Worm (Caenorhabditis elegans): ENCODE data around the gene C45G9.14.

C45G9.14 gene

DNA sequence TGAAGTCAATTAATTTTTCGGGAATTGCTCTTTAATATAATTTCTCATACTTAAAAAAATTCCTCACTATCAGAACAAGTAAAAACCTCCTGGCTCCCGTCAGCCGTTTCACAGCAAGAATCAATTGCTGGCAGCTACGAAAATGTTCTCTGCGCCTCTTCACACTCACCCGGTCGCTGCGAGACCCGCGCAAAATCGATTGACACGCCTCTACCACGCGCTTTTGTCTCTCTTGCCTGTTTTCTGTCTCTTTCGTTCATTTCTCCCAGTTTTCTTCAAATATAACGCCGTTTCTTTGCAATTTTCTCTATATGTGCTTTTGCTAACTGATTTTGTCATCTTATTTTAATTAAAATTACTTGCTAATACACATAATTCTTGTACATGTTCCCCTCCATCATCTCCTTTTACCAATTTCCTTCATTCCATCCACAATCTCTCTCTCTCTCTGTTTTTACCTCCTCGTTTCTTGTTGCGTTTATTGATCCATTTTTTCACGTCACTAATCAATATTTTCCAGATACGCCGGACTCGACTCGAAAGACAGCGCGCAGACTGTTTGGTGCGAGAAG, 20.3 kb upstream of the C45G9.14 start, which contains the start of gene pcf-11 (continued):
- TF ChIP-seq nhr-25 (tag; optimal IDR thresholded peaks at IDR 0.05; ENCODE audit: borderline replicate concordance, insufficient read depth) (no peak), nhr-237 (tag; optimal IDR thresholded peaks at IDR 0.05) (no peak), hlh-30 (tag; optimal IDR thresholded peaks at IDR 0.05; ENCODE audit: insufficient read depth) (peak; percentile 95), dmd-8 (GFP tag; IDR thresholded peaks at IDR 0.05) (no peak), ZK337.2 (GFP tag; IDR thresholded peaks at IDR 0.05) (no peak), ama-1 (optimal IDR thresholded peaks at IDR 0.05) (peak; percentile 90), spr-3 (GFP tag; optimal IDR thresholded peaks at IDR 0.05) (no peak), rbr-2 (tag; optimal IDR thresholded peaks at IDR 0.05) (peak; percentile 34), pqm-1 (tag; optimal IDR thresholded peaks at IDR 0.05) (no peak), mdl-1 (tag; optimal IDR thresholded peaks at IDR 0.05) (peak; percentile 45 to 80), zfp-3 (GFP tag; conservative IDR thresholded peaks at IDR 0.05) (no peak), mes-2 (tag; optimal IDR thresholded peaks at IDR 0.05; ENCODE audit: poor library complexity, severe bottlenecking) (peak; percentile 75), Y5F2A.4 (GFP tag; optimal IDR thresholded peaks at IDR 0.05) (no peak), ceh-44 (GFP tag; IDR thresholded peaks at IDR 0.05) (no peak), lir-3 (tag; optimal IDR thresholded peaks at IDR 0.05) (no peak), nhr-76 (tag; optimal IDR thresholded peaks at IDR 0.05) (no peak), unc-62 (GFP tag; optimal IDR thresholded peaks at IDR 0.05 in 1 of 2) (no peak), unc-62 (tag; optimal IDR thresholded peaks at IDR 0.05) (no peak), mxl-2 (GFP tag; conservative IDR thresholded peaks at IDR 0.05) (no peak), daf-12 (tag; optimal IDR thresholded peaks at IDR 0.05) (no peak), set-16 (GFP tag; IDR thresholded peaks at IDR 0.05) (peak; percentile 33; the same call in 1 of the 2 replicates), lin-15B (tag; optimal IDR thresholded peaks at IDR 0.05) (no peak), dmd-6 (GFP tag; IDR thresholded peaks at IDR 0.05) (peak; percentile 13; the same call in 1 of the 2 replicates), nhr-48 (tag; optimal IDR thresholded peaks at IDR 0.05) (no peak), daf-16 (GFP tag; optimal IDR thresholded peaks at IDR 0.05) (no peak), daf-16 (tag; optimal IDR thresholded peaks at IDR 0.05) (peak; percentile 27), lin-13 (GFP tag; optimal IDR thresholded peaks at IDR 0.05) (peak; percentile 68), pha-4 (GFP tag; IDR thresholded peaks at IDR 0.05) (no peak), pha-4 (tag; optimal IDR thresholded peaks at IDR 0.05) (no peak), mep-1 (tag; optimal IDR thresholded peaks at IDR 0.05) (peak; percentile 64), nhr-11 (tag; optimal IDR thresholded peaks at IDR 0.05) (peak; percentile 41), ceh-28 (tag; optimal IDR thresholded peaks at IDR 0.05) (peak; percentile 58), zag-1 (tag; optimal IDR thresholded peaks at IDR 0.05) (no peak), nhr-28 (tag; optimal IDR thresholded peaks at IDR 0.05) (peak; percentile 50), zip-2 (tag; optimal IDR thresholded peaks at IDR 0.05) (no peak), zfp-2 (tag; optimal IDR thresholded peaks at IDR 0.05) (no peak), lsy-2 (tag; optimal IDR thresholded peaks at IDR 0.05) (peak; percentile 24 to 65), F10B5.3 (tag; optimal IDR thresholded peaks at IDR 0.05) (no peak), cey-2 (tag; optimal IDR thresholded peaks at IDR 0.05; ENCODE audit: borderline replicate concordance, insufficient read depth) (no peak), vab-7 (GFP tag; IDR thresholded peaks at IDR 0.05) (no peak), fos-1 (tag; optimal IDR thresholded peaks at IDR 0.05) (no peak), Y105C5A.15 (GFP tag; IDR thresholded peaks at IDR 0.05) (no peak), nhr-6 (tag; optimal IDR thresholded peaks at IDR 0.05) (peak; percentile 50), lin-1 (GFP tag; IDR thresholded peaks at IDR 0.05) (no peak), dve-1 (tag; optimal IDR thresholded peaks at IDR 0.05; ENCODE audit: insufficient read depth) (peak; percentile 53), daf-8 (GFP tag; IDR thresholded peaks at IDR 0.05) (no peak), nhr-42 (GFP tag; IDR thresholded peaks at IDR 0.05) (no peak; the same call in 1 of the 2 replicates), mdt-29 (GFP tag; IDR thresholded peaks at IDR 0.05) (0 out of 2 replicates have a peak, but pooled peaks have one; percentile 6), tra-1 (GFP tag; IDR thresholded peaks at IDR 0.05) (no peak), hif-1 (tag; optimal IDR thresholded peaks at IDR 0.05) (no peak), ceh-20 (GFP tag; IDR thresholded peaks at IDR 0.05) (no peak)
